Worm (Caenorhabditis elegans): Measurements from ENCODE around the gene lin-1.
A peak's percentile ranks its signal among the peaks of the same experiment; 100 is the strongest.

Gene lin-1

ce11 chrIV:2236654-2237613, 63.2 kb downstream of the lin-1 start:
- TF ChIP-seq cog-1 (tag; optimal IDR thresholded peaks at IDR 0.05): no peak
- no peak for TF ChIP-seq ztf-23 (GFP tag; IDR thresholded peaks at IDR 0.05)
- no peak for TF ChIP-seq klf-2 (GFP tag; conservative IDR thresholded peaks at IDR 0.05)
- TF ChIP-seq tab-1 (GFP tag; IDR thresholded peaks at IDR 0.05): 0 out of 2 replicates have a peak, but pooled peaks have one; percentile 20
- no peak for TF ChIP-seq med-1 (GFP tag; optimal IDR thresholded peaks at IDR 0.05; ENCODE audit: insufficient read depth)
- peak; percentile 90 for TF ChIP-seq T22C8.4 (GFP tag; IDR thresholded peaks at IDR 0.05)
- TF ChIP-seq flt-1 (GFP tag; IDR thresholded peaks at IDR 0.05): no peak
- no peak for TF ChIP-seq ztf-29 (GFP tag; IDR thresholded peaks at IDR 0.05)
- TF ChIP-seq ref-1 (GFP tag; conservative IDR thresholded peaks at IDR 0.05): no peak

- TF ChIP-seq T22C8.4 (GFP tag; IDR thresholded peaks at IDR 0.05): peak; percentile 93
- TF ChIP-seq ref-1 (GFP tag; conservative IDR thresholded peaks at IDR 0.05): no peak
Measured at ce11 chrIV:2235983-2236382, 64.1 kb downstream of the lin-1 start.

ce11 chrIV:2233222-2233621, 66.9 kb downstream of the lin-1 start:
- peak; percentile 95 for TF ChIP-seq T22C8.4 (GFP tag; IDR thresholded peaks at IDR 0.05)

ce11 chrIV:2231726-2232125, 68.4 kb downstream of the lin-1 start:
- TF ChIP-seq T22C8.4 (GFP tag; IDR thresholded peaks at IDR 0.05): peak; percentile 96

- no peak for TF ChIP-seq flt-1 (GFP tag; IDR thresholded peaks at IDR 0.05)
- TF ChIP-seq T22C8.4 (GFP tag; IDR thresholded peaks at IDR 0.05): no peak
- no peak for TF ChIP-seq tab-1 (GFP tag; IDR thresholded peaks at IDR 0.05)
- TF ChIP-seq ztf-23 (GFP tag; IDR thresholded peaks at IDR 0.05): no peak
- TF ChIP-seq ref-1 (GFP tag; conservative IDR thresholded peaks at IDR 0.05): no peak
- TF ChIP-seq klf-2 (GFP tag; conservative IDR thresholded peaks at IDR 0.05): no peak
- no peak for TF ChIP-seq med-1 (GFP tag; optimal IDR thresholded peaks at IDR 0.05; ENCODE audit: insufficient read depth)
- TF ChIP-seq cog-1 (tag; optimal IDR thresholded peaks at IDR 0.05): no peak
- TF ChIP-seq ztf-29 (GFP tag; IDR thresholded peaks at IDR 0.05): no peak
Measured at ce11 chrIV:2228678-2229077, 71.4 kb downstream of the lin-1 start.

Measured in whole organism, midembryonic.